Worm (Caenorhabditis elegans) whole organism, L4 larva: ENCODE measurements around the gene F10E9.3.

Experiments
- lsy-2 ChIP-seq, 2 experiments: fragments of 150-350 bp in 1 of 2; sonication (generic microtip) in 1 of 2; optimal IDR thresholded peaks; 2 replicates each; lab custom pipeline; 2014 to 2017; ENCODE audit warnings: missing biosample characterization in 2 of 2, missing genetic modification characterization in 2 of 2
- nhr-11 ChIP-seq: fragments of 150-350 bp; optimal IDR thresholded peaks from 2 replicates; lab custom pipeline; 2014; ENCODE audit warnings: missing biosample characterization, missing genetic modification characterization
- nhr-237 ChIP-seq: sonication (generic microtip); optimal IDR thresholded peaks from 2 replicates; lab custom pipeline; 2017; ENCODE audit warnings: missing biosample characterization, missing genetic modification characterization
- nhr-76 ChIP-seq: fragments of 150-350 bp; optimal IDR thresholded peaks from 2 replicates; lab custom pipeline; 2014; ENCODE audit warnings: missing biosample characterization, missing genetic modification characterization
- snpc-4 ChIP-seq: fragments of 150-350 bp; optimal IDR thresholded peaks from 2 replicates; lab custom pipeline; 2014; ENCODE audit warnings: missing biosample characterization, missing genetic modification characterization
- spr-1 ChIP-seq: sonication (generic microtip); optimal IDR thresholded peaks from 2 replicates; lab custom pipeline; 2016; ENCODE audit warnings: mild to moderate bottlenecking, missing genetic modification characterization, missing compliant biosample characterization
- tra-1 ChIP-seq: fragments of 200-800 bp; sonication (Bioruptor generic); IDR thresholded peaks from 2 replicates; pipeline ENCODE4 v1.3.6; 2022; ENCODE audit warnings: missing genetic modification reagents, missing genetic modification characterization, missing compliant biosample characterization

DNA sequence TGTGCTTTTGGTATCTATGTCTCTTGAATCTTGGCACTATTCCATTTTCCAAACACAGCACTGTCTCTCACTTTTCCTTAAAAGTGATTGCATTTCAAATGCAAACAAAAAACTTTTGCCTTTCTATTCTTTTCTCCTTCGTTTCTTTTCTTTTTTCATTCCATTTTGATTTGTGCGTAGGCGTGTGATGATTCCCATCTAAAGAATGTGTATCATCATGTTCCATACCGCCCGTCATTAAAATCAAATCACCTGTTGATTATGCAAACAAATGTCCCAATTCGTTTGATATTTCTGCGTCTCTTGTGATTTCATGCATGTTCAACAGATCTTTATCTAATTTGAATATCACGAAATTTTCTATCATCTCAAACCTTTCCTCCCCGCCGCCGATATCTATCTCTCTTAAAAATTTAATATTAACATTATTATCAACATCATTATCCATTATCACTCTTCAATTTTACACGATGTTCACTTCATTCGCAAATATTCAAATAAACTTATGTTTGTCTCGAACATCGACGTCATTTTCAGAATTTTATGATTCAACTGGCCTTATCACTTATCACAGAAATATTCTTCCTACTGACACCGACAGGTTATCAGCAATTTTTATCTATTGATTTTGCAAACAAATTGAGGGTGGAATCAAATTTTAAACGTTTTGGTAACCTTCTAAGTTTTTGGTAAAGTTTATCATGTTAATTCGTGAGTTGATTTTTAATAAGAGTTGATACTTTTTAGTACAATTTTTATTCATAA is 19.4 kb upstream of the F10E9.3 start:
- TF ChIP-seq nhr-237 (no peak), snpc-4 (no peak), lsy-2 (tag; optimal IDR thresholded peaks at IDR 0.05; lab: Kevin White, UChicago) (no peak), nhr-11 (no peak), spr-1 (tag; lab: Kevin White, UChicago) (no peak), nhr-76 (no peak), tra-1 (GFP tag; lab: Robert Waterston, UW) (no peak)
